Worm (Caenorhabditis elegans) whole organism, L1 larva: ENCODE results near the gene frpr-11.

Experiments
- C04F5.9 ChIP-seq: sonication (generic microtip); optimal IDR thresholded peaks from 2 replicates; lab custom pipeline; 2016; ENCODE audit warnings: missing genetic modification characterization, missing compliant biosample characterization
- C16A3.4 ChIP-seq: fragments of 150-350 bp; optimal IDR thresholded peaks from 2 replicates; lab custom pipeline; 2014; ENCODE audit warnings: missing biosample characterization, missing genetic modification characterization
- Y116A8C.19 ChIP-seq: sonication (generic microtip); optimal IDR thresholded peaks from 2 replicates; lab custom pipeline; 2016; ENCODE audit warnings: missing compliant biosample characterization, missing genetic modification characterization, borderline replicate concordance
- aha-1 ChIP-seq: fragments of 150-350 bp; optimal IDR thresholded peaks from 2 replicates; lab custom pipeline; 2014; ENCODE audit warnings: missing biosample characterization, missing genetic modification characterization
- alr-1 ChIP-seq: fragments of 200-800 bp; sonication (Bioruptor generic); optimal IDR thresholded peaks from 2 replicates; lab custom pipeline; 2018; ENCODE audit warnings: borderline replicate concordance, mild to moderate bottlenecking, missing genetic modification characterization, missing compliant biosample characterization
- aly-2 ChIP-seq: fragments of 150-350 bp; optimal IDR thresholded peaks from 2 replicates; lab custom pipeline; 2014; ENCODE audit warnings: missing biosample characterization, missing genetic modification characterization
- blmp-1 ChIP-seq: fragments of 150-350 bp; optimal IDR thresholded peaks from 2 replicates; lab custom pipeline; 2014; ENCODE audit warnings: missing biosample characterization, missing genetic modification characterization
- ceh-63 ChIP-seq: fragments of 200-800 bp; sonication (Bioruptor generic); optimal IDR thresholded peaks from 2 replicates; lab custom pipeline; 2018; ENCODE audit warnings: mild to moderate bottlenecking, missing genetic modification characterization, missing compliant biosample characterization
- ceh-8 ChIP-seq: fragments of 200-800 bp; sonication (Bioruptor generic); optimal IDR thresholded peaks from 2 replicates; lab custom pipeline; 2018; ENCODE audit warnings: mild to moderate bottlenecking, missing genetic modification characterization, moderate library complexity, missing compliant biosample characterization
- ces-1 ChIP-seq: fragments of 150-350 bp; optimal IDR thresholded peaks from 2 replicates; lab custom pipeline; 2014; ENCODE audit warnings: missing biosample characterization, missing genetic modification reagents, missing genetic modification characterization
- efl-1 ChIP-seq, 4 experiments: fragments of 150-350 bp; optimal IDR thresholded peaks in 3 of 4; peaks in 1 of 4; 1 replicate in 1 of 4; 2 replicates in 3 of 4; lab custom pipeline; 2014; ENCODE audit warnings: missing biosample characterization in 2 of 4, missing genetic modification characterization in 2 of 4, missing genetic modification reagents in 2 of 4
- egl-27 ChIP-seq, 2 experiments: fragments of 150-350 bp in 1 of 2; sonication (generic microtip); optimal IDR thresholded peaks; 3 replicates each; lab custom pipeline; 2017 to 2018; ENCODE audit warnings: missing biosample characterization in 2 of 2, missing genetic modification characterization in 2 of 2, missing genetic modification reagents in 2 of 2
- elt-2 ChIP-seq: sonication (generic microtip); optimal IDR thresholded peaks from 2 replicates; lab custom pipeline; 2016; ENCODE audit warnings: missing genetic modification characterization, mild to moderate bottlenecking, inconsistent platforms, missing compliant biosample characterization, missing genetic modification reagents
- ets-5 ChIP-seq: fragments of 200-800 bp; sonication (Bioruptor generic); IDR thresholded peaks from 2 replicates; pipeline ENCODE4 v1.3.6; 2022; ENCODE audit warnings: missing genetic modification characterization, missing compliant biosample characterization
- fkh-10 ChIP-seq: sonication (generic microtip); optimal IDR thresholded peaks from 2 replicates; lab custom pipeline; 2017; ENCODE audit warnings: missing biosample characterization, missing genetic modification reagents, missing genetic modification characterization
- fkh-4 ChIP-seq: sonication (generic microtip); optimal IDR thresholded peaks from 2 replicates; lab custom pipeline; 2016; ENCODE audit warnings: missing compliant biosample characterization, missing genetic modification characterization, borderline replicate concordance
- fkh-8 ChIP-seq: sonication (generic microtip); optimal IDR thresholded peaks from 2 replicates; lab custom pipeline; 2016; ENCODE audit warnings: mild to moderate bottlenecking, missing genetic modification characterization, missing compliant biosample characterization
- fos-1 ChIP-seq: fragments of 150-350 bp; optimal IDR thresholded peaks from 2 replicates; lab custom pipeline; 2014; ENCODE audit warnings: missing biosample characterization, missing genetic modification characterization
- grh-1 ChIP-seq: fragments of 200-800 bp; sonication (Bioruptor generic); IDR thresholded peaks from 2 replicates; pipeline ENCODE4 v1.3.6; 2022; ENCODE audit warnings: missing genetic modification reagents, missing genetic modification characterization, missing compliant biosample characterization
- hlh-17 ChIP-seq: fragments of 200-800 bp; sonication (Bioruptor generic); optimal IDR thresholded peaks from 2 replicates; lab custom pipeline; 2018; ENCODE audit warnings: missing genetic modification characterization, mild to moderate bottlenecking, missing compliant biosample characterization, moderate library complexity, borderline replicate concordance
- isw-1 ChIP-seq: fragments of 200-800 bp; sonication (Bioruptor generic); IDR thresholded peaks from 2 replicates; pipeline ENCODE4 v1.3.6; 2022; ENCODE audit warnings: missing genetic modification characterization, missing compliant biosample characterization
- jun-1 ChIP-seq: fragments of 150-350 bp; optimal IDR thresholded peaks from 2 replicates; lab custom pipeline; 2014; ENCODE audit warnings: missing biosample characterization, missing genetic modification reagents, missing genetic modification characterization
- lin-13 ChIP-seq: fragments of 150-350 bp; optimal IDR thresholded peaks from 2 replicates; lab custom pipeline; 2014; ENCODE audit warnings: missing biosample characterization, missing genetic modification reagents, missing genetic modification characterization
- lin-14 ChIP-seq: fragments of 200-800 bp; sonication (Bioruptor generic); optimal IDR thresholded peaks from 2 replicates; lab custom pipeline; 2018; ENCODE audit warnings: mild to moderate bottlenecking, missing genetic modification characterization, moderate library complexity, missing compliant biosample characterization
- lir-3 ChIP-seq: sonication (generic microtip); optimal IDR thresholded peaks from 2 replicates; lab custom pipeline; 2016; ENCODE audit warnings: mild to moderate bottlenecking, missing genetic modification characterization, moderate library complexity, missing compliant biosample characterization; ENCODE audit not compliant: poor library complexity
- lsy-2 ChIP-seq, 2 experiments: fragments of 150-350 bp; optimal IDR thresholded peaks; 2 replicates each; lab custom pipeline; 2014; ENCODE audit warnings: missing biosample characterization in 2 of 2, missing genetic modification characterization in 2 of 2
- mab-9 ChIP-seq: fragments of 200-800 bp; sonication (Bioruptor generic); IDR thresholded peaks from 2 replicates; pipeline ENCODE4 v1.3.6; 2022; ENCODE audit warnings: missing genetic modification reagents, missing genetic modification characterization, missing compliant biosample characterization
- mdl-1 ChIP-seq, 2 experiments: fragments of 150-350 bp; optimal IDR thresholded peaks; 2 replicates each; lab custom pipeline; 2014 to 2017; ENCODE audit warnings: missing biosample characterization in 2 of 2, missing genetic modification characterization in 2 of 2, inconsistent platforms in 1 of 2
- mef-2 ChIP-seq: fragments of 150-350 bp; optimal IDR thresholded peaks from 2 replicates; lab custom pipeline; 2014; ENCODE audit warnings: missing biosample characterization, missing genetic modification characterization
- mep-1 ChIP-seq: fragments of 150-350 bp; optimal IDR thresholded peaks from 2 replicates; lab custom pipeline; 2014; ENCODE audit warnings: missing biosample characterization, missing genetic modification characterization
- nhr-11 ChIP-seq: fragments of 150-350 bp; optimal IDR thresholded peaks from 2 replicates; lab custom pipeline; 2014; ENCODE audit warnings: missing biosample characterization, missing genetic modification characterization
- nhr-12 ChIP-seq: sonication (generic microtip); optimal IDR thresholded peaks from 2 replicates; lab custom pipeline; 2017; ENCODE audit warnings: missing biosample characterization, missing genetic modification characterization
- nhr-19 ChIP-seq: fragments of 200-800 bp; sonication (Bioruptor generic); conservative IDR thresholded peaks from 2 replicates; pipeline ENCODE4 v1.3.6; 2022; ENCODE audit warnings: missing genetic modification characterization, missing compliant biosample characterization
- nhr-20 ChIP-seq: sonication (generic microtip); optimal IDR thresholded peaks from 2 replicates; lab custom pipeline; 2016; ENCODE audit warnings: mild to moderate bottlenecking, missing genetic modification characterization, missing compliant biosample characterization
- nhr-237 ChIP-seq: fragments of 150-350 bp; optimal IDR thresholded peaks from 2 replicates; lab custom pipeline; 2014; ENCODE audit warnings: missing biosample characterization, missing genetic modification characterization
- nhr-28 ChIP-seq: fragments of 150-350 bp; optimal IDR thresholded peaks from 2 replicates; lab custom pipeline; 2014; ENCODE audit warnings: missing biosample characterization, missing genetic modification characterization
- nhr-76 ChIP-seq: sonication (generic microtip); optimal IDR thresholded peaks from 2 replicates; lab custom pipeline; 2017; ENCODE audit warnings: missing biosample characterization, missing genetic modification characterization
- nhr-77 ChIP-seq: fragments of 150-350 bp; optimal IDR thresholded peaks from 2 replicates; lab custom pipeline; 2014; ENCODE audit warnings: missing biosample characterization, missing genetic modification characterization
- snu-23 ChIP-seq: sonication (generic microtip); optimal IDR thresholded peaks from 2 replicates; lab custom pipeline; 2016; ENCODE audit warnings: missing genetic modification characterization, missing compliant biosample characterization
- sptf-1 ChIP-seq: fragments of 150-350 bp; optimal IDR thresholded peaks from 2 replicates; lab custom pipeline; 2014; ENCODE audit warnings: missing biosample characterization, missing genetic modification characterization
- swsn-7 ChIP-seq: sonication (generic microtip); optimal IDR thresholded peaks from 2 replicates; lab custom pipeline; 2016; ENCODE audit warnings: missing genetic modification characterization, missing compliant biosample characterization
- tbx-2 ChIP-seq: sonication (generic microtip); optimal IDR thresholded peaks from 2 replicates; lab custom pipeline; 2016; ENCODE audit warnings: missing genetic modification characterization, missing compliant biosample characterization
- tlp-1 ChIP-seq: fragments of 150-350 bp; optimal IDR thresholded peaks from 2 replicates; lab custom pipeline; 2014; ENCODE audit warnings: missing biosample characterization, missing genetic modification characterization
- unc-130 ChIP-seq: fragments of 150-350 bp; optimal IDR thresholded peaks from 2 replicates; lab custom pipeline; 2017; ENCODE audit warnings: missing biosample characterization, missing genetic modification characterization, inconsistent platforms
- unc-30 ChIP-seq: sonication (generic microtip); optimal IDR thresholded peaks from 2 replicates; lab custom pipeline; 2017; ENCODE audit warnings: missing biosample characterization, missing genetic modification characterization
- unc-62 ChIP-seq: fragments of 150-350 bp; optimal IDR thresholded peaks from 2 replicates; lab custom pipeline; 2014; ENCODE audit warnings: missing biosample characterization, missing genetic modification reagents, missing genetic modification characterization
- vab-15 ChIP-seq: sonication (generic microtip); optimal IDR thresholded peaks from 2 replicates; lab custom pipeline; 2017; ENCODE audit warnings: missing genotype, mild to moderate bottlenecking, missing genetic modification characterization, missing compliant biosample characterization
- zag-1 ChIP-seq: fragments of 150-350 bp; optimal IDR thresholded peaks from 2 replicates; lab custom pipeline; 2014; ENCODE audit warnings: missing biosample characterization, missing genetic modification characterization
- zip-4 ChIP-seq: fragments of 200-800 bp; sonication (Bioruptor generic); optimal IDR thresholded peaks from 2 replicates; lab custom pipeline; 2018; ENCODE audit warnings: mild to moderate bottlenecking, missing genetic modification characterization, moderate library complexity, missing compliant biosample characterization
- ztf-11 ChIP-seq, 2 experiments: sonication (generic microtip); optimal IDR thresholded peaks; 2 replicates each; lab custom pipeline; 2016 to 2017; ENCODE audit warnings: missing genetic modification characterization in 2 of 2, missing biosample characterization in 1 of 2, missing compliant biosample characterization in 1 of 2

Gene frpr-11

ce11 chrV:8936184-8936589, 29.2 kb downstream of the frpr-11 start, which contains the start of gene unc-23 (continued):
- no peak for TF ChIP-seq fkh-4
- TF ChIP-seq C16A3.4: peak; percentile 73
- no peak for TF ChIP-seq fkh-8
- TF ChIP-seq fkh-10 (GFP tag; lab: Kevin White, UChicago): no peak
- no peak for TF ChIP-seq vab-15 (tag; lab: Kevin White, UChicago)
- peak; percentile 9; the same call in 1 of the 2 replicates for TF ChIP-seq isw-1 (GFP tag; lab: Robert Waterston, UW)
- peak in 1 of 2 experiments; percentile 83 for TF ChIP-seq mdl-1 (tag; optimal IDR thresholded peaks at IDR 0.05; lab: Kevin White, UChicago)
- no peak for TF ChIP-seq ets-5
- TF ChIP-seq ceh-63 (GFP tag; lab: Kevin White, UChicago): no peak
- peak; percentile 96 for TF ChIP-seq nhr-20 (tag; lab: Kevin White, UChicago)
- peak; percentile 48 to 60 for TF ChIP-seq efl-1 (optimal IDR thresholded peaks at IDR 0.05; lab: Kevin White, UChicago)
- peak; percentile 45 to 94 for TF ChIP-seq efl-1 (GFP tag; optimal IDR thresholded peaks at IDR 0.05 in 1 of 2; lab: Kevin White, UChicago)
- TF ChIP-seq elt-2 (tag; lab: Kevin White, UChicago): peak; percentile 63
- no peak for TF ChIP-seq unc-62 (GFP tag; lab: Kevin White, UChicago)
- TF ChIP-seq nhr-76 (tag; lab: Kevin White, UChicago): no peak
- peak; percentile 90 for TF ChIP-seq mep-1
- TF ChIP-seq zip-4 (GFP tag; lab: Kevin White, UChicago): peak; percentile 75
- peak; percentile 84 for TF ChIP-seq tbx-2
- TF ChIP-seq nhr-11: peak; percentile 41
- peak; percentile 71 for TF ChIP-seq grh-1
- no peak for TF ChIP-seq ceh-8 (GFP tag; lab: Kevin White, UChicago)
- TF ChIP-seq egl-27 (tag; optimal IDR thresholded peaks at IDR 0.05; lab: Kevin White, UChicago): peak in 1 of 2 experiments; percentile 8
- no peak for TF ChIP-seq alr-1 (tag; lab: Kevin White, UChicago)
- TF ChIP-seq mab-9 (GFP tag; lab: Robert Waterston, UW): peak; percentile 59; the same call in 1 of the 2 replicates
- peak; percentile 8 for TF ChIP-seq aha-1
- peak; percentile 90 for TF ChIP-seq nhr-19 (GFP tag; lab: Robert Waterston, UW)
- TF ChIP-seq C04F5.9: peak; percentile 18
- peak; percentile 90 for TF ChIP-seq swsn-7 (tag; lab: Kevin White, UChicago)
- TF ChIP-seq tlp-1 (tag; lab: Kevin White, UChicago): no peak
- TF ChIP-seq nhr-237 (tag; lab: Kevin White, UChicago): peak; percentile 75
- peak; percentile 54 for TF ChIP-seq jun-1 (tag; lab: Kevin White, UChicago)

- TF ChIP-seq lir-3: no peak
- TF ChIP-seq sptf-1 (tag; lab: Kevin White, UChicago): no peak
- TF ChIP-seq mef-2 (tag; lab: Kevin White, UChicago): no peak
- no peak for TF ChIP-seq nhr-77 (tag; lab: Kevin White, UChicago)
- peak in 1 of 2 experiments; percentile 21 for TF ChIP-seq lsy-2 (tag; optimal IDR thresholded peaks at IDR 0.05; lab: Kevin White, UChicago)
- TF ChIP-seq ces-1 (GFP tag; lab: Kevin White, UChicago): no peak
- TF ChIP-seq nhr-28 (tag; lab: Kevin White, UChicago): no peak
- TF ChIP-seq lin-14 (GFP tag; lab: Kevin White, UChicago): peak; percentile 78
- TF ChIP-seq elt-2 (tag; lab: Kevin White, UChicago): peak; percentile 14
- no peak for TF ChIP-seq unc-130 (tag; lab: Kevin White, UChicago)
- TF ChIP-seq mep-1: peak; percentile 66
- TF ChIP-seq lin-13 (GFP tag; lab: Kevin White, UChicago): no peak
- no peak for TF ChIP-seq zag-1 (tag; lab: Kevin White, UChicago)
- peak; percentile 49 for TF ChIP-seq snu-23 (GFP tag; lab: Kevin White, UChicago)
- TF ChIP-seq ceh-8 (GFP tag; lab: Kevin White, UChicago): no peak
- TF ChIP-seq blmp-1 (tag; lab: Kevin White, UChicago): peak; percentile 78
- TF ChIP-seq ztf-11 (tag; optimal IDR thresholded peaks at IDR 0.05; lab: Kevin White, UChicago): no peak
- TF ChIP-seq hlh-17 (GFP tag; lab: Kevin White, UChicago): no peak
- no peak for TF ChIP-seq isw-1 (GFP tag; lab: Robert Waterston, UW)
- TF ChIP-seq C04F5.9: no peak
- no peak for TF ChIP-seq aly-2 (tag; lab: Kevin White, UChicago)
- TF ChIP-seq nhr-20 (tag; lab: Kevin White, UChicago): peak; percentile 25
- TF ChIP-seq fos-1 (tag; lab: Kevin White, UChicago): no peak
- TF ChIP-seq efl-1 (optimal IDR thresholded peaks at IDR 0.05; lab: Kevin White, UChicago): no peak
- peak in 1 of 2 experiments; percentile 59 for TF ChIP-seq efl-1 (GFP tag; optimal IDR thresholded peaks at IDR 0.05 in 1 of 2; lab: Kevin White, UChicago)
- TF ChIP-seq nhr-12: no peak
- no peak for TF ChIP-seq unc-30
- no peak for TF ChIP-seq Y116A8C.19
These were observed 29.9 kb downstream of the frpr-11 start for ce11 chrV:8936791-8937475.
